Worm (Caenorhabditis elegans): Measurements from ENCODE around the gene srbc-59.

- TF ChIP-seq tbx-37 (GFP tag; conservative IDR thresholded peaks at IDR 0.05) (no peak), ama-1 (optimal IDR thresholded peaks at IDR 0.05) (no peak), hmg-4 (GFP tag; optimal IDR thresholded peaks at IDR 0.05) (no peak), ets-7 (tag; optimal IDR thresholded peaks at IDR 0.05) (no peak), aly-1 (tag; optimal IDR thresholded peaks at IDR 0.05) (no peak), tbx-11 (GFP tag; IDR thresholded peaks at IDR 0.05) (no peak), tra-4 (tag; optimal IDR thresholded peaks at IDR 0.05) (no peak), F13C5.2 (tag; optimal IDR thresholded peaks at IDR 0.05) (no peak), sea-1 (GFP tag; conservative IDR thresholded peaks at IDR 0.05) (no peak), scrt-1 (GFP tag; IDR thresholded peaks at IDR 0.05) (no peak), flt-1 (GFP tag; IDR thresholded peaks at IDR 0.05) (no peak), hmbx-1 (tag; optimal IDR thresholded peaks at IDR 0.05) (no peak), pes-1 (GFP tag; IDR thresholded peaks at IDR 0.05) (no peak), ceh-36 (tag; optimal IDR thresholded peaks at IDR 0.05) (no peak)
Measured at ce11 chrV:752679-753333, 25.6 kb upstream of the srbc-59 start, which contains the start of the genes str-262 and srp-1.

Data from whole organism, early embryonic.